Fruit fly (Drosophila melanogaster) whole organism, adult: Measurements from ENCODE around the gene Osi14.

ENCODE experiments used
- CG11617 ChIP-seq: fragments of 200-800 bp; sonication (Bioruptor generic); optimal IDR thresholded peaks from 2 replicates; lab custom pipeline; 2017; ENCODE audit warnings: mild to moderate bottlenecking, missing biosample characterization, missing genetic modification reagents, missing genetic modification characterization
- CG12768 ChIP-seq: fragments of 200-800 bp; sonication (Bioruptor generic); optimal IDR thresholded peaks from 2 replicates; lab custom pipeline; 2017; ENCODE audit warnings: missing biosample characterization, missing genetic modification characterization, mild to moderate bottlenecking, moderate library complexity, missing genetic modification reagents
- CG14711 ChIP-seq: fragments of 200-800 bp; sonication (Bioruptor generic); optimal IDR thresholded peaks from 2 replicates; lab custom pipeline; 2018; ENCODE audit warnings: missing biosample characterization, mild to moderate bottlenecking, missing genetic modification characterization, moderate library complexity
- Clk ChIP-seq: fragments of 200-800 bp; sonication (Bioruptor generic); optimal IDR thresholded peaks from 2 replicates; lab custom pipeline; 2017; ENCODE audit warnings: missing biosample characterization, missing genetic modification characterization
- Hr96 ChIP-seq: fragments of 200-800 bp; sonication (Bioruptor generic); optimal IDR thresholded peaks from 2 replicates; lab custom pipeline; 2016; ENCODE audit warnings: missing biosample characterization, missing genetic modification characterization
- Mnt ChIP-seq: fragments of 200-800 bp; sonication (Bioruptor generic); optimal IDR thresholded peaks from 2 replicates; lab custom pipeline; 2016; ENCODE audit warnings: missing biosample characterization, mild to moderate bottlenecking, missing genetic modification characterization

DNA sequence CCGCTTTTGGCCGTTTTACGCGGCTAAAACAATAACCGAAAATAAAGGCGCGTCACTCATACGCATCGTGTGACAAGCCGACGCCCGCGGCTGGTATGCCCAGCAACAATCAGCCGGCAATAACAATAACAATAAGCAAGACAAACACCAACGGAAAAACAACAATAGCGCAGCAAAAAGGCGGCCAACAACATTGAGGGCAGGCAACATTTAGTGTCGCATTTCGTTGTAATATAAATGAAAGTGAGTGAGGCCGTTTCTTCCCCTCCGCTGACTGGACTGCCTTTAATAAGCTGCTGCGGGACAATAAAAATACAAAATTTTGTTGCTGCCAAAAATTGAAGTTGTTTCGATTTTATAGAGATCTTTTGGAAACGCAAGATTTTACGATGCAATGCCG, 1.8 kb upstream of the Osi14 start:
- TF ChIP-seq Clk (GFP tag; lab: Kevin White, UChicago) (no peak), Hr96 (GFP tag; lab: Kevin White, UChicago) (no peak), CG12768 (no peak), CG11617 (GFP tag; lab: Kevin White, UChicago) (no peak), Mnt (GFP tag; lab: Kevin White, UChicago) (no peak), CG14711 (no peak)
